Worm (Caenorhabditis elegans) whole organism, mixed stage, embryonic: Measurements from ENCODE around the gene scl-7.

Experiments
- mep-1 ChIP-seq: fragments of 150-350 bp; optimal IDR thresholded peaks from 2 replicates; lab custom pipeline; 2017; ENCODE audit warnings: missing biosample characterization, missing genetic modification reagents, missing genetic modification characterization, inconsistent platforms
- mls-2 ChIP-seq: sonication (generic microtip); optimal IDR thresholded peaks from 2 replicates; lab custom pipeline; 2016; ENCODE audit warnings: mild to moderate bottlenecking, missing genetic modification characterization, moderate library complexity, missing compliant biosample characterization
- nhr-12 ChIP-seq: fragments of 150-350 bp; optimal IDR thresholded peaks from 2 replicates; lab custom pipeline; 2014; ENCODE audit warnings: missing biosample characterization, missing genetic modification characterization
- tbx-8 ChIP-seq: fragments of 200-800 bp; sonication (Bioruptor generic); optimal IDR thresholded peaks from 2 replicates; lab custom pipeline; 2018; ENCODE audit warnings: mild to moderate bottlenecking, missing genetic modification characterization, moderate library complexity, missing compliant biosample characterization
- unc-39 ChIP-seq: fragments of 150-350 bp; optimal IDR thresholded peaks from 2 replicates; lab custom pipeline; 2014; ENCODE audit warnings: missing biosample characterization, missing genetic modification characterization
- unc-62 ChIP-seq: fragments of 150-350 bp; optimal IDR thresholded peaks from 2 replicates; lab custom pipeline; 2014; ENCODE audit warnings: missing biosample characterization, missing genetic modification reagents, missing genetic modification characterization
- zip-8 ChIP-seq: fragments of 150-350 bp; optimal IDR thresholded peaks from 2 replicates; lab custom pipeline; 2014; ENCODE audit warnings: missing biosample characterization, missing genetic modification characterization

- no peak for TF ChIP-seq zip-8 (tag; lab: Kevin White, UChicago)
- TF ChIP-seq nhr-12 (tag; lab: Kevin White, UChicago), result no peak
- no peak for TF ChIP-seq mep-1 (tag; lab: Kevin White, UChicago)
- no peak for TF ChIP-seq unc-39 (tag; lab: Kevin White, UChicago)
- TF ChIP-seq unc-62 (GFP tag; lab: Kevin White, UChicago), result no peak
- TF ChIP-seq mls-2, result no peak
- no peak for TF ChIP-seq tbx-8
Measured at ce11 chrIV:13080185-13080584, 9.9 kb downstream of the scl-7 start.
